Worm (Caenorhabditis elegans): ENCODE measurements around the gene srz-96.

srz-96 gene

ce11 chrV:17240579-17241277, 41.7 kb downstream of the srz-96 start:
- no peak for TF ChIP-seq ceh-36 (tag; optimal IDR thresholded peaks at IDR 0.05)
- TF ChIP-seq sea-1 (GFP tag; conservative IDR thresholded peaks at IDR 0.05) = no peak
- no peak for TF ChIP-seq ceh-13 (GFP tag; optimal IDR thresholded peaks at IDR 0.05)
- no peak for TF ChIP-seq scrt-1 (GFP tag; IDR thresholded peaks at IDR 0.05)
- TF ChIP-seq tbx-11 (GFP tag; IDR thresholded peaks at IDR 0.05) = no peak
- TF ChIP-seq hnd-1 (tag; optimal IDR thresholded peaks at IDR 0.05) = no peak
- TF ChIP-seq pes-1 (GFP tag; IDR thresholded peaks at IDR 0.05) = no peak
- TF ChIP-seq F13C5.2 (tag; optimal IDR thresholded peaks at IDR 0.05) = no peak
- no peak for TF ChIP-seq B0310.2 (tag; optimal IDR thresholded peaks at IDR 0.05)
- TF ChIP-seq tbx-37 (GFP tag; conservative IDR thresholded peaks at IDR 0.05) = no peak
- TF ChIP-seq hmbx-1 (tag; optimal IDR thresholded peaks at IDR 0.05) = no peak
- TF ChIP-seq ets-7 (tag; optimal IDR thresholded peaks at IDR 0.05) = no peak
- TF ChIP-seq hmg-4 (GFP tag; optimal IDR thresholded peaks at IDR 0.05) = no peak
- TF ChIP-seq ama-1 (optimal IDR thresholded peaks at IDR 0.05) = no peak

ce11 chrV:17241278-17241661, 42.2 kb downstream of the srz-96 start:
- TF ChIP-seq hnd-1 (tag; optimal IDR thresholded peaks at IDR 0.05) = no peak
- TF ChIP-seq scrt-1 (GFP tag; IDR thresholded peaks at IDR 0.05) = no peak
- TF ChIP-seq B0310.2 (tag; optimal IDR thresholded peaks at IDR 0.05) = no peak
- no peak for TF ChIP-seq ceh-13 (GFP tag; optimal IDR thresholded peaks at IDR 0.05)
- TF ChIP-seq ceh-36 (tag; optimal IDR thresholded peaks at IDR 0.05) = no peak
- no peak for TF ChIP-seq F13C5.2 (tag; optimal IDR thresholded peaks at IDR 0.05)
- TF ChIP-seq aly-1 (tag; optimal IDR thresholded peaks at IDR 0.05) = no peak
- no peak for TF ChIP-seq ets-7 (tag; optimal IDR thresholded peaks at IDR 0.05)

- TF ChIP-seq hnd-1 (tag; optimal IDR thresholded peaks at IDR 0.05) = no peak
- TF ChIP-seq tbx-37 (GFP tag; conservative IDR thresholded peaks at IDR 0.05) = no peak
- no peak for TF ChIP-seq ets-7 (tag; optimal IDR thresholded peaks at IDR 0.05)
- TF ChIP-seq ceh-36 (tag; optimal IDR thresholded peaks at IDR 0.05) = no peak
Observed at ce11 chrV:17242552-17242951, 43.5 kb downstream of the srz-96 start, which contains the start of gene Y68A4B.3. Gene Y68A4B.3 (minus strand): TSS chrV:17242652.

ce11 chrV:17243016-17243415, 44.0 kb downstream of the srz-96 start:
- TF ChIP-seq pes-1 (GFP tag; IDR thresholded peaks at IDR 0.05) (no peak), ama-1 (optimal IDR thresholded peaks at IDR 0.05) (no peak), tbx-37 (GFP tag; conservative IDR thresholded peaks at IDR 0.05) (no peak), F13C5.2 (tag; optimal IDR thresholded peaks at IDR 0.05) (no peak), hmg-4 (GFP tag; optimal IDR thresholded peaks at IDR 0.05) (no peak), ceh-36 (tag; optimal IDR thresholded peaks at IDR 0.05) (no peak), tra-4 (tag; optimal IDR thresholded peaks at IDR 0.05) (no peak), B0310.2 (tag; optimal IDR thresholded peaks at IDR 0.05) (no peak), ets-7 (tag; optimal IDR thresholded peaks at IDR 0.05) (no peak), tbx-11 (GFP tag; IDR thresholded peaks at IDR 0.05) (no peak), flt-1 (GFP tag; IDR thresholded peaks at IDR 0.05) (no peak), hmbx-1 (tag; optimal IDR thresholded peaks at IDR 0.05) (no peak), ceh-13 (GFP tag; optimal IDR thresholded peaks at IDR 0.05) (no peak), sea-1 (GFP tag; conservative IDR thresholded peaks at IDR 0.05) (no peak), hnd-1 (tag; optimal IDR thresholded peaks at IDR 0.05) (no peak), scrt-1 (GFP tag; IDR thresholded peaks at IDR 0.05) (no peak), aly-1 (tag; optimal IDR thresholded peaks at IDR 0.05) (no peak)

- TF ChIP-seq tbx-37 (GFP tag; conservative IDR thresholded peaks at IDR 0.05) (no peak), flt-1 (GFP tag; IDR thresholded peaks at IDR 0.05) (no peak), ets-7 (tag; optimal IDR thresholded peaks at IDR 0.05) (no peak)
Observed at ce11 chrV:17245406-17245805, 46.4 kb downstream of the srz-96 start, which contains the start of gene clec-242. Gene clec-242 (minus strand): TSS chrV:17245506.

ce11 chrV:17248915-17249314, 49.9 kb downstream of the srz-96 start, which contains the start of gene clec-243:
Gene clec-243 (minus strand): TSS chrV:17249015.
- no peak for TF ChIP-seq tra-4 (tag; optimal IDR thresholded peaks at IDR 0.05)
- no peak for TF ChIP-seq sea-1 (GFP tag; conservative IDR thresholded peaks at IDR 0.05)
- no peak for TF ChIP-seq ceh-13 (GFP tag; optimal IDR thresholded peaks at IDR 0.05)
- TF ChIP-seq pes-1 (GFP tag; IDR thresholded peaks at IDR 0.05) = no peak
- no peak for TF ChIP-seq B0310.2 (tag; optimal IDR thresholded peaks at IDR 0.05)
- no peak for TF ChIP-seq ceh-36 (tag; optimal IDR thresholded peaks at IDR 0.05)
- no peak for TF ChIP-seq tbx-37 (GFP tag; conservative IDR thresholded peaks at IDR 0.05)

Measured in whole organism, early embryonic.